Worm (Caenorhabditis elegans): Measurements from ENCODE around the gene hsp-4.

ce11 chrII:7396081-7396480, 43.6 kb upstream of the hsp-4 start:
- TF ChIP-seq cog-1 (tag; optimal IDR thresholded peaks at IDR 0.05) (no peak), flt-1 (GFP tag; IDR thresholded peaks at IDR 0.05) (no peak)

Measured in whole organism, midembryonic.